Fruit fly (Drosophila melanogaster) whole organism, adult: Measurements from ENCODE around the gene CG32462.

Source experiments
- CG11617 ChIP-seq: fragments of 200-800 bp; sonication (Bioruptor generic); optimal IDR thresholded peaks from 2 replicates; lab custom pipeline; 2017; ENCODE audit warnings: mild to moderate bottlenecking, missing biosample characterization, missing genetic modification reagents, missing genetic modification characterization
- CG7045 ChIP-seq: fragments of 200-800 bp; sonication (Bioruptor generic); optimal IDR thresholded peaks from 2 replicates; lab custom pipeline; 2017; ENCODE audit warnings: missing biosample characterization, mild to moderate bottlenecking, missing genetic modification characterization
- cic ChIP-seq: fragments of 200-800 bp; sonication (Bioruptor generic); optimal IDR thresholded peaks from 2 replicates; lab custom pipeline; 2017; ENCODE audit warnings: missing biosample characterization, mild to moderate bottlenecking, missing genetic modification characterization, moderate library complexity
- ovo ChIP-seq: fragments of 200-800 bp; sonication (Bioruptor generic); optimal IDR thresholded peaks from 2 replicates; lab custom pipeline; 2016; ENCODE audit warnings: missing biosample characterization, missing genetic modification characterization

Gene CG32462

dm6 chr3L:22820190-22820589, 33.1 kb downstream of the CG32462 start:
- TF ChIP-seq ovo (GFP tag; lab: Kevin White, UChicago) (no peak), CG7045 (GFP tag; lab: Kevin White, UChicago) (no peak), cic (GFP tag; lab: Kevin White, UChicago) (no peak), CG11617 (no peak)
